Fruit fly (Drosophila melanogaster): ENCODE results near the gene Mgat2.

The Mgat2 gene

dm6 chr3R:30021009-30021408, 1.0 kb downstream of the Mgat2 start (continued):
- TF ChIP-seq NK7.1 (GFP tag; optimal IDR thresholded peaks at IDR 0.05) (no peak), bbx (GFP tag; IDR thresholded peaks at IDR 0.05; ENCODE audit: partially characterized antibody) (no peak), pho (GFP tag; optimal IDR thresholded peaks at IDR 0.05) (no peak), CG3065 (GFP tag; optimal IDR thresholded peaks at IDR 0.05) (no peak), CG10979 (tag; optimal IDR thresholded peaks at IDR 0.05) (peak; percentile 10), danr (GFP tag; IDR thresholded peaks at IDR 0.05) (no peak), Rfx (GFP tag; IDR thresholded peaks at IDR 0.05) (peak; percentile 47), crc (GFP tag; optimal IDR thresholded peaks at IDR 0.05) (no peak), Kr (GFP tag; optimal IDR thresholded peaks at IDR 0.05) (no peak), CG8478 (optimal IDR thresholded peaks at IDR 0.05) (no peak), hbn (GFP tag; IDR thresholded peaks at IDR 0.05; ENCODE audit: partially characterized antibody) (no peak), gce (GFP tag; IDR thresholded peaks at IDR 0.05) (no peak), tin (GFP tag; optimal IDR thresholded peaks at IDR 0.05) (no peak), C15 (GFP tag; IDR thresholded peaks at IDR 0.05) (no peak), CG12942 (GFP tag; optimal IDR thresholded peaks at IDR 0.05) (no peak), Fer2 (tag; optimal IDR thresholded peaks at IDR 0.05) (no peak), CG7745 (tag; optimal IDR thresholded peaks at IDR 0.05) (no peak), ato (GFP tag; IDR thresholded peaks at IDR 0.05; ENCODE audit: partially characterized antibody) (no peak), ind (GFP tag; optimal IDR thresholded peaks at IDR 0.05) (no peak), grau (tag; optimal IDR thresholded peaks at IDR 0.05) (peak; percentile 23), gt (GFP tag; IDR thresholded peaks at IDR 0.05) (no peak), CG13894 (tag; optimal IDR thresholded peaks at IDR 0.05) (no peak), Sox100B (GFP tag; optimal IDR thresholded peaks at IDR 0.05) (no peak), kni (GFP tag; optimal IDR thresholded peaks at IDR 0.05) (no peak), kay (GFP tag; optimal IDR thresholded peaks at IDR 0.05) (no peak), cwo (GFP tag; optimal IDR thresholded peaks at IDR 0.05) (peak; percentile 8), ATbp (GFP tag; optimal IDR thresholded peaks at IDR 0.05) (peak; percentile 45), CG9817 (tag; optimal IDR thresholded peaks at IDR 0.05) (peak; percentile 17), Drgx (GFP tag; IDR thresholded peaks at IDR 0.05) (peak; percentile 65), Dek (tag; optimal IDR thresholded peaks at IDR 0.05) (peak; percentile 8), CG10321 (GFP tag; IDR thresholded peaks at IDR 0.05) (no peak), Trl (optimal IDR thresholded peaks at IDR 0.05) (no peak), Trl (GFP tag; optimal IDR thresholded peaks at IDR 0.05) (no peak), CG5953 (GFP tag; IDR thresholded peaks at IDR 0.05) (no peak), CG2120 (GFP tag; optimal IDR thresholded peaks at IDR 0.05) (peak; percentile 10), Hr51 (GFP tag; optimal IDR thresholded peaks at IDR 0.05) (peak in 1 of 2 experiments; percentile 50), bsh (GFP tag; optimal IDR thresholded peaks at IDR 0.05) (peak in 1 of 2 experiments; percentile 29), sr (GFP tag; IDR thresholded peaks at IDR 0.05) (no peak), ase (GFP tag; IDR thresholded peaks at IDR 0.05) (no peak), Scr (GFP tag; IDR thresholded peaks at IDR 0.05; ENCODE audit: partially characterized antibody) (no peak), lilli (GFP tag; optimal IDR thresholded peaks at IDR 0.05) (no peak), gem (tag; optimal IDR thresholded peaks at IDR 0.05) (no peak), CG32767 (GFP tag; IDR thresholded peaks at IDR 0.05) (no peak), CG6854 (GFP tag; optimal IDR thresholded peaks at IDR 0.05) (no peak), zen2 (GFP tag; IDR thresholded peaks at IDR 0.05; ENCODE audit: partially characterized antibody) (no peak), schlank (tag; optimal IDR thresholded peaks at IDR 0.05) (no peak), ap (GFP tag; IDR thresholded peaks at IDR 0.05) (0 out of 2 replicates have a peak, but pooled peaks have one; percentile 8)

Measured in whole organism, embryonic.